Worm (Caenorhabditis elegans): ENCODE measurements around the gene Y22D7AL.10.

The Y22D7AL.10 gene

ce11 chrIII:1580142-1580541 lies 38.6 kb downstream of the Y22D7AL.10 start:
- TF ChIP-seq tra-4 (tag; optimal IDR thresholded peaks at IDR 0.05) (no peak), sea-1 (GFP tag; conservative IDR thresholded peaks at IDR 0.05) (no peak), aly-1 (tag; optimal IDR thresholded peaks at IDR 0.05) (no peak), scrt-1 (GFP tag; IDR thresholded peaks at IDR 0.05) (no peak), hnd-1 (tag; optimal IDR thresholded peaks at IDR 0.05) (no peak), pes-1 (GFP tag; IDR thresholded peaks at IDR 0.05) (no peak), ceh-13 (GFP tag; optimal IDR thresholded peaks at IDR 0.05) (no peak), hmbx-1 (tag; optimal IDR thresholded peaks at IDR 0.05) (no peak), ama-1 (optimal IDR thresholded peaks at IDR 0.05) (no peak), F13C5.2 (tag; optimal IDR thresholded peaks at IDR 0.05) (no peak), B0310.2 (tag; optimal IDR thresholded peaks at IDR 0.05) (no peak), tbx-37 (GFP tag; conservative IDR thresholded peaks at IDR 0.05) (no peak), tbx-11 (GFP tag; IDR thresholded peaks at IDR 0.05) (no peak), ets-7 (tag; optimal IDR thresholded peaks at IDR 0.05) (no peak), hmg-4 (GFP tag; optimal IDR thresholded peaks at IDR 0.05) (no peak), flt-1 (GFP tag; IDR thresholded peaks at IDR 0.05) (no peak), ceh-36 (tag; optimal IDR thresholded peaks at IDR 0.05) (no peak)

ce11 chrIII:1579001-1579400 lies 39.7 kb downstream of the Y22D7AL.10 start:
- TF ChIP-seq ets-7 (tag; optimal IDR thresholded peaks at IDR 0.05), result no peak
- TF ChIP-seq tbx-37 (GFP tag; conservative IDR thresholded peaks at IDR 0.05), result no peak
- TF ChIP-seq ceh-36 (tag; optimal IDR thresholded peaks at IDR 0.05), result no peak
- no peak for TF ChIP-seq ceh-13 (GFP tag; optimal IDR thresholded peaks at IDR 0.05)
- no peak for TF ChIP-seq hmbx-1 (tag; optimal IDR thresholded peaks at IDR 0.05)
- no peak for TF ChIP-seq tbx-11 (GFP tag; IDR thresholded peaks at IDR 0.05)
- no peak for TF ChIP-seq F13C5.2 (tag; optimal IDR thresholded peaks at IDR 0.05)
- no peak for TF ChIP-seq tra-4 (tag; optimal IDR thresholded peaks at IDR 0.05)
- no peak for TF ChIP-seq pes-1 (GFP tag; IDR thresholded peaks at IDR 0.05)
- TF ChIP-seq ama-1 (optimal IDR thresholded peaks at IDR 0.05), result no peak
- TF ChIP-seq scrt-1 (GFP tag; IDR thresholded peaks at IDR 0.05), result no peak
- TF ChIP-seq aly-1 (tag; optimal IDR thresholded peaks at IDR 0.05), result no peak
- no peak for TF ChIP-seq hnd-1 (tag; optimal IDR thresholded peaks at IDR 0.05)
- no peak for TF ChIP-seq hmg-4 (GFP tag; optimal IDR thresholded peaks at IDR 0.05)
- no peak for TF ChIP-seq sea-1 (GFP tag; conservative IDR thresholded peaks at IDR 0.05)
- TF ChIP-seq flt-1 (GFP tag; IDR thresholded peaks at IDR 0.05), result no peak
- TF ChIP-seq B0310.2 (tag; optimal IDR thresholded peaks at IDR 0.05), result no peak

ce11 chrIII:1578566-1578965 lies 40.2 kb downstream of the Y22D7AL.10 start:
- TF ChIP-seq F13C5.2 (tag; optimal IDR thresholded peaks at IDR 0.05) (no peak), scrt-1 (GFP tag; IDR thresholded peaks at IDR 0.05) (no peak), hmg-4 (GFP tag; optimal IDR thresholded peaks at IDR 0.05) (no peak), ets-7 (tag; optimal IDR thresholded peaks at IDR 0.05) (no peak), sea-1 (GFP tag; conservative IDR thresholded peaks at IDR 0.05) (no peak), aly-1 (tag; optimal IDR thresholded peaks at IDR 0.05) (no peak), tbx-11 (GFP tag; IDR thresholded peaks at IDR 0.05) (no peak), B0310.2 (tag; optimal IDR thresholded peaks at IDR 0.05) (no peak), ama-1 (optimal IDR thresholded peaks at IDR 0.05) (no peak), hnd-1 (tag; optimal IDR thresholded peaks at IDR 0.05) (no peak), ceh-13 (GFP tag; optimal IDR thresholded peaks at IDR 0.05) (no peak), pes-1 (GFP tag; IDR thresholded peaks at IDR 0.05) (no peak), flt-1 (GFP tag; IDR thresholded peaks at IDR 0.05) (no peak), hmbx-1 (tag; optimal IDR thresholded peaks at IDR 0.05) (no peak), tbx-37 (GFP tag; conservative IDR thresholded peaks at IDR 0.05) (no peak), ceh-36 (tag; optimal IDR thresholded peaks at IDR 0.05) (no peak), tra-4 (tag; optimal IDR thresholded peaks at IDR 0.05) (no peak)

ce11 chrIII:1576451-1576850 lies 42.3 kb downstream of the Y22D7AL.10 start, which contains the start of gene Y22D7AL.7:
Gene Y22D7AL.7 (plus strand): TSS chrIII:1576751.
- no peak for TF ChIP-seq ceh-36 (tag; optimal IDR thresholded peaks at IDR 0.05)
- no peak for TF ChIP-seq tbx-37 (GFP tag; conservative IDR thresholded peaks at IDR 0.05)
- no peak for TF ChIP-seq flt-1 (GFP tag; IDR thresholded peaks at IDR 0.05)
- TF ChIP-seq ets-7 (tag; optimal IDR thresholded peaks at IDR 0.05), result no peak
- no peak for TF ChIP-seq hmbx-1 (tag; optimal IDR thresholded peaks at IDR 0.05)

DNA sequence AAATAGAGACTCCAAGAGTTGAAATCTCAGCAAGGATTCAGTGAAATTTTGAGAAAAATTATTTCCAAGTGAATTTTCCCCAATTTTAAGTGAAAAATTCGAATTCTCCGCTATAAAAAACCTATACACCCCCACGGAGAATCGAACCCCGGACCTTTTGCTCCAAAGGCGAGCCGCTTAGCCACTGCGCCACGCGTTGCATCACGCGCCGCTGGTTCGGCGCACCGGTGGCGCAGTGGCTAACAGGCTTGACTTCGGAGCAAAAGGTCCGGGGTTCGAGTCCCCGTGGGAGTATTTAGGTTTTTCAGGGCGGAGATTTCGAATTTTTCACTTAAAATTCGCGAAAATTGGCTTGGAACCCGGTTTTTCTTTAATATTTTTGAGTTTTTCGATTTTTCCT lies 43.1 kb downstream of the Y22D7AL.10 start:
- TF ChIP-seq sea-1 (GFP tag; conservative IDR thresholded peaks at IDR 0.05) (no peak), tbx-37 (GFP tag; conservative IDR thresholded peaks at IDR 0.05) (no peak), ceh-36 (tag; optimal IDR thresholded peaks at IDR 0.05) (no peak), flt-1 (GFP tag; IDR thresholded peaks at IDR 0.05) (no peak)

DNA sequence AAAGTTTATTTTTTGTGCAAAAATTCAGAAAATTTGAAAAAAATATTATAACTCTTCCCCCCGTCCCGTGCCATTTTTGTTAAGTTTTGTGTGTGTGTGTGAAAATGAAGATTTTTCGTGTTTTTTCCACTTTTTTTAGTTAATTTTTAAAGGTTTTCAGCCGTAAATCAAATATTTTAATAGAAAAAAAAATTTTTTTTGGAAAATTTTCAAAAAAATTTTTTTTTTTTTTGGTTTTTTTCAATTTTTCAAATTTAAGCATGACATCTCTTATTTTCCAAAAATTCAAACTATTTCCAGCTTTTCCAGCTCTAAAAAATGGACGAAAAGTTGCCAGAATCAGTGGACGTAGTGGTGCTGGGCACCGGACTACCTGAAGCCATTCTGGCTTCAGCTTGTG lies 48.7 kb downstream of the Y22D7AL.10 start, which contains the start of gene rep-1:
Gene rep-1 (plus strand): TSS at position 301 of the 400 bp plus-strand sequence.
- no peak for TF ChIP-seq sea-1 (GFP tag; conservative IDR thresholded peaks at IDR 0.05)

Measured in whole organism, early embryonic.